Worm (Caenorhabditis elegans): ENCODE data around the gene Y43F8C.17.

Gene Y43F8C.17

ce11 chrV:19747144-19747543, 31.2 kb downstream of the Y43F8C.17 start:
- TF ChIP-seq dve-1 (tag; optimal IDR thresholded peaks at IDR 0.05) (peak; percentile 99), ztf-16 (tag; optimal IDR thresholded peaks at IDR 0.05) (no peak)

ce11 chrV:19751124-19751523, 35.2 kb downstream of the Y43F8C.17 start, which contains the start of gene clec-49:
clec-49 (minus strand) TSS chrV:19751226.
- TF ChIP-seq nhr-11 (tag; optimal IDR thresholded peaks at IDR 0.05) (no peak), ama-1 (optimal IDR thresholded peaks at IDR 0.05) (no peak), C38D4.7 (GFP tag; optimal IDR thresholded peaks at IDR 0.05) (no peak), hlh-30 (tag; optimal IDR thresholded peaks at IDR 0.05; ENCODE audit: insufficient read depth) (no peak)

ce11 chrV:19752879-19753278, 36.9 kb downstream of the Y43F8C.17 start:
- TF ChIP-seq pag-3 (tag; optimal IDR thresholded peaks at IDR 0.05; ENCODE audit: borderline replicate concordance) (peak; percentile 38), dve-1 (tag; optimal IDR thresholded peaks at IDR 0.05) (no peak)

ce11 chrV:19754331-19754730, 38.4 kb downstream of the Y43F8C.17 start:
- TF ChIP-seq che-1 (tag; optimal IDR thresholded peaks at IDR 0.05): no peak
- no peak for TF ChIP-seq ceh-24 (tag; optimal IDR thresholded peaks at IDR 0.05)
- no peak for TF ChIP-seq lin-11 (tag; optimal IDR thresholded peaks at IDR 0.05)
- TF ChIP-seq ama-1 (optimal IDR thresholded peaks at IDR 0.05): no peak
- TF ChIP-seq rnt-1 (tag; optimal IDR thresholded peaks at IDR 0.05): no peak
- TF ChIP-seq T23F11.4 (GFP tag; optimal IDR thresholded peaks at IDR 0.05): no peak
- TF ChIP-seq ref-2 (tag; optimal IDR thresholded peaks at IDR 0.05): no peak
- no peak for TF ChIP-seq ahr-1 (tag; optimal IDR thresholded peaks at IDR 0.05)
- no peak for TF ChIP-seq pha-4 (tag; optimal IDR thresholded peaks at IDR 0.05)
- TF ChIP-seq odd-2 (tag; optimal IDR thresholded peaks at IDR 0.05): no peak
- TF ChIP-seq zip-5 (tag; optimal IDR thresholded peaks at IDR 0.05): no peak
- no peak for TF ChIP-seq sdc-2 (tag; optimal IDR thresholded peaks at IDR 0.05)
- TF ChIP-seq mec-3 (tag; optimal IDR thresholded peaks at IDR 0.05; ENCODE audit: borderline replicate concordance): no peak
- no peak for TF ChIP-seq unc-3 (GFP tag; conservative IDR thresholded peaks at IDR 0.05)
- TF ChIP-seq unc-3 (tag; optimal IDR thresholded peaks at IDR 0.05): no peak
- TF ChIP-seq unc-86 (tag; optimal IDR thresholded peaks at IDR 0.05): no peak
- no peak for TF ChIP-seq dmd-4 (tag; optimal IDR thresholded peaks at IDR 0.05; ENCODE audit: borderline replicate concordance)
- no peak for TF ChIP-seq fax-1 (tag; optimal IDR thresholded peaks at IDR 0.05)
- TF ChIP-seq ceh-2 (tag; optimal IDR thresholded peaks at IDR 0.05): no peak

ce11 chrV:19755260-19755659, 39.3 kb downstream of the Y43F8C.17 start, which contains the start of gene clec-50:
clec-50 (minus strand) TSS chrV:19755368.
- TF ChIP-seq ttx-3 (tag; optimal IDR thresholded peaks at IDR 0.05) (no peak), ceh-14 (tag; optimal IDR thresholded peaks at IDR 0.05) (no peak), zip-5 (tag; optimal IDR thresholded peaks at IDR 0.05) (no peak), ceh-6 (GFP tag; optimal IDR thresholded peaks at IDR 0.05) (no peak), K02D7.2 (tag; optimal IDR thresholded peaks at IDR 0.05) (no peak), unc-86 (tag; optimal IDR thresholded peaks at IDR 0.05) (no peak), lim-6 (tag; optimal IDR thresholded peaks at IDR 0.05) (no peak), pros-1 (tag; optimal IDR thresholded peaks at IDR 0.05) (no peak), sdc-2 (tag; optimal IDR thresholded peaks at IDR 0.05) (no peak), hlh-6 (tag; optimal IDR thresholded peaks at IDR 0.05) (no peak), hlh-15 (tag; optimal IDR thresholded peaks at IDR 0.05) (no peak), tbx-7 (tag; optimal IDR thresholded peaks at IDR 0.05) (no peak), tbx-2 (tag; optimal IDR thresholded peaks at IDR 0.05) (no peak), che-1 (tag; optimal IDR thresholded peaks at IDR 0.05) (no peak), ceh-9 (tag; optimal IDR thresholded peaks at IDR 0.05) (no peak), K09A11.1 (tag; optimal IDR thresholded peaks at IDR 0.05; ENCODE audit: insufficient read depth) (no peak), pax-1 (tag; optimal IDR thresholded peaks at IDR 0.05) (no peak), gmeb-2 (tag; optimal IDR thresholded peaks at IDR 0.05) (no peak)

Measured in whole organism, late embryonic.